Fruit fly (Drosophila melanogaster) whole organism, embryonic: Measurements from ENCODE around the gene CG12998.

Experiments
- CG2129 ChIP-seq: fragments of 200-800 bp; sonication (Bioruptor generic); IDR thresholded peaks from 2 replicates; pipeline ENCODE4 v1.3.6; 2022; ENCODE audit warnings: missing biosample characterization, missing genetic modification characterization; ENCODE audit not compliant: partially characterized antibody
- nom ChIP-seq: fragments of 200-800 bp; sonication (Bioruptor generic); optimal IDR thresholded peaks from 2 replicates; lab custom pipeline; 2017; ENCODE audit warnings: missing biosample characterization, missing genetic modification characterization, mild to moderate bottlenecking, moderate library complexity, missing genetic modification reagents
- slou ChIP-seq: fragments of 200-800 bp; sonication (Bioruptor generic); optimal IDR thresholded peaks from 3 replicates; lab custom pipeline; 2016; ENCODE audit warnings: missing biosample characterization, missing genetic modification characterization

- TF ChIP-seq slou (GFP tag; lab: Kevin White, UChicago) (no peak), nom (GFP tag; lab: Kevin White, UChicago) (no peak), CG2129 (GFP tag; lab: Robert Waterston, UW) (no peak)
These were observed 37.2 kb downstream of the CG12998 start for dm6 chrX:17255677-17256076.
